Worm (Caenorhabditis elegans): ENCODE data around the gene sdz-21.

DNA sequence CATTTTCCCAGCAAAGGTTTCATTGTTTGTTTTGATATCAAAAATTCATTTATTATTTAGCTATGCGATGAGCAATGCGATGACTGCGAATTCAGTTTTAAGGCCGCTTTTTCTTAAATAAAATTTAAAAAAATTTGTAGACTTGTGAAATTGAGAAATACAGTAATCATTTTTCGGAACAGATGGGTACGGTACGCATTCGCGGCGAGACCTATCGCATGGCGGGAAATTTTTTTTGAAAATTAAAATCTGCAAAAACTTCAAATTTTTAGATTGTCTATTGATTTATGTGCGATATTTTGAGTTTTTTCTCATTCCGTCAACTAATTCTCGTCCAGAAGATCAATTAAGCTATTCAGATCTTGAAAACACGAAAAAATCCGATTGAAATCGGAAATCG, 6.7 kb upstream of the sdz-21 start:
- TF ChIP-seq ceh-82 (tag; optimal IDR thresholded peaks at IDR 0.05) (no peak), zag-1 (tag; optimal IDR thresholded peaks at IDR 0.05) (no peak), jun-1 (tag; optimal IDR thresholded peaks at IDR 0.05) (no peak), lin-13 (GFP tag; optimal IDR thresholded peaks at IDR 0.05) (no peak), nhr-42 (GFP tag; IDR thresholded peaks at IDR 0.05) (no peak)

Measured in whole organism, L4 larva.